Fruit fly (Drosophila melanogaster) whole organism, embryonic: ENCODE results near the gene Hacd1.

Experiments
- ATbp ChIP-seq: fragments of 200-800 bp; sonication (Bioruptor generic); optimal IDR thresholded peaks from 2 replicates; lab custom pipeline; 2017; ENCODE audit warnings: missing biosample characterization, mild to moderate bottlenecking, missing genetic modification characterization, missing genetic modification reagents
- Adf1 ChIP-seq: fragments of 200-800 bp; sonication (Bioruptor generic); IDR thresholded peaks from 2 replicates; pipeline ENCODE4 v1.3.6; 2022; ENCODE audit warnings: missing biosample characterization, missing genetic modification characterization
- CG10147 ChIP-seq: fragments of 200-800 bp; sonication (Bioruptor generic); optimal IDR thresholded peaks from 2 replicates; lab custom pipeline; 2019; ENCODE audit warnings: missing biosample characterization, mild to moderate bottlenecking, missing genetic modification characterization, moderate library complexity
- CG10654 ChIP-seq: fragments of 200-800 bp; sonication (Bioruptor generic); optimal IDR thresholded peaks from 2 replicates; lab custom pipeline; 2016; ENCODE audit warnings: missing biosample characterization, missing genetic modification characterization
- CG12071 ChIP-seq: fragments of 200-800 bp; sonication (Bioruptor generic); optimal IDR thresholded peaks from 3 replicates; lab custom pipeline; 2018; ENCODE audit warnings: missing biosample characterization, mild to moderate bottlenecking, missing genetic modification characterization
- CG1233 ChIP-seq: fragments of 200-800 bp; sonication (Bioruptor generic); optimal IDR thresholded peaks from 4 replicates; lab custom pipeline; 2018; ENCODE audit warnings: missing biosample characterization, mild to moderate bottlenecking, missing genetic modification characterization
- CG15514 ChIP-seq: fragments of 200-800 bp; sonication (Bioruptor generic); optimal IDR thresholded peaks from 3 replicates; lab custom pipeline; 2017; ENCODE audit warnings: missing biosample characterization, missing genetic modification characterization, mild to moderate bottlenecking, moderate library complexity, missing genetic modification reagents
- CG18476 ChIP-seq: fragments of 200-800 bp; sonication (Bioruptor generic); optimal IDR thresholded peaks from 2 replicates; lab custom pipeline; 2016; ENCODE audit warnings: missing biosample characterization, mild to moderate bottlenecking, missing genetic modification characterization
- CG2116 ChIP-seq: fragments of 200-800 bp; sonication (Bioruptor generic); optimal IDR thresholded peaks from 3 replicates; lab custom pipeline; 2018; ENCODE audit warnings: missing biosample characterization, mild to moderate bottlenecking, missing genetic modification characterization
- CG31224 ChIP-seq: fragments of 200-800 bp; sonication (Bioruptor generic); IDR thresholded peaks from 2 replicates; pipeline ENCODE4 v1.3.6; 2022; ENCODE audit warnings: missing biosample characterization, missing genetic modification characterization
- CG3163 ChIP-seq: fragments of 200-800 bp; sonication (Bioruptor generic); optimal IDR thresholded peaks from 3 replicates; lab custom pipeline; 2016; ENCODE audit warnings: missing biosample characterization, missing genetic modification characterization
- CG3407 ChIP-seq: fragments of 200-800 bp; sonication (Bioruptor generic); optimal IDR thresholded peaks from 2 replicates; lab custom pipeline; 2018; ENCODE audit warnings: missing biosample characterization, mild to moderate bottlenecking, missing genetic modification characterization
- CG5245 ChIP-seq: fragments of 200-800 bp; sonication (Bioruptor generic); optimal IDR thresholded peaks from 3 replicates; lab custom pipeline; 2016; ENCODE audit warnings: missing biosample characterization, missing genetic modification characterization
- CG5953 ChIP-seq: fragments of 200-800 bp; sonication (Bioruptor generic); IDR thresholded peaks from 2 replicates; pipeline ENCODE4 v1.3.6; 2022; ENCODE audit warnings: missing biosample characterization, missing genetic modification characterization
- CG6272 ChIP-seq: fragments of 200-800 bp; sonication (Bioruptor generic); IDR thresholded peaks from 2 replicates; pipeline ENCODE4 v1.3.6; 2022; ENCODE audit warnings: missing biosample characterization, missing genetic modification characterization
- CG6765 ChIP-seq: fragments of 200-800 bp; sonication (Bioruptor generic); optimal IDR thresholded peaks from 3 replicates; lab custom pipeline; 2017; ENCODE audit warnings: missing biosample characterization, mild to moderate bottlenecking, missing genetic modification characterization
- CG8765 ChIP-seq: fragments of 200-800 bp; sonication (Bioruptor generic); IDR thresholded peaks from 2 replicates; pipeline ENCODE4 v1.3.6; 2022; ENCODE audit warnings: missing biosample characterization, missing genetic modification characterization
- CG9797 ChIP-seq: fragments of 200-800 bp; sonication (Bioruptor generic); optimal IDR thresholded peaks from 3 replicates; lab custom pipeline; 2018; ENCODE audit warnings: missing biosample characterization, mild to moderate bottlenecking, missing genetic modification characterization
- Chrac-16 ChIP-seq: fragments of 200-800 bp; sonication (Bioruptor generic); optimal IDR thresholded peaks from 3 replicates; lab custom pipeline; 2016; ENCODE audit warnings: missing biosample characterization, missing genetic modification characterization
- D ChIP-seq, 2 experiments: fragments of 200-800 bp in 1 of 2; fragments of >200 bp in 1 of 2; sonication (Bioruptor generic) in 1 of 2; optimal IDR thresholded peaks; 2 replicates in 1 of 2; 3 replicates in 1 of 2; lab custom pipeline; 2017; ENCODE audit warnings: mild to moderate bottlenecking in 1 of 2, missing biosample characterization in 1 of 2, missing genetic modification characterization in 1 of 2, missing genetic modification reagents in 1 of 2
- D19B ChIP-seq: fragments of 200-800 bp; sonication (Bioruptor generic); optimal IDR thresholded peaks from 2 replicates; lab custom pipeline; 2017; ENCODE audit warnings: missing biosample characterization, mild to moderate bottlenecking, missing genetic modification characterization
- Dad ChIP-seq: fragments of 200-800 bp; sonication (Bioruptor generic); optimal IDR thresholded peaks from 3 replicates; lab custom pipeline; 2016; ENCODE audit warnings: missing biosample characterization, missing genetic modification characterization
- Dip2 ChIP-seq: fragments of 200-800 bp; sonication (Bioruptor generic); IDR thresholded peaks from 2 replicates; pipeline ENCODE4 v1.3.6; 2022; ENCODE audit warnings: missing biosample characterization, missing genetic modification characterization
- Dip3 ChIP-seq: fragments of 200-800 bp; sonication (Bioruptor generic); optimal IDR thresholded peaks from 3 replicates; lab custom pipeline; 2016; ENCODE audit warnings: missing biosample characterization, missing genetic modification characterization
- Hand ChIP-seq: fragments of 200-800 bp; sonication (Bioruptor generic); optimal IDR thresholded peaks from 2 replicates; lab custom pipeline; 2017; ENCODE audit warnings: mild to moderate bottlenecking, missing biosample characterization, missing genetic modification reagents, missing genetic modification characterization
- Sin3A ChIP-seq: fragments of >200 bp; optimal IDR thresholded peaks from 2 replicates; lab custom pipeline; 2018
- Taf1 ChIP-seq: fragments of 200-800 bp; sonication (Bioruptor generic); IDR thresholded peaks from 2 replicates; pipeline ENCODE4 v1.3.6; 2022; ENCODE audit warnings: missing biosample characterization, missing genetic modification characterization
- Trl ChIP-seq, 3 experiments: fragments of >200 bp in 2 of 3; fragments of 200-800 bp in 1 of 3; sonication (Bioruptor generic) in 1 of 3; optimal IDR thresholded peaks; 2 replicates in 1 of 3; 3 replicates in 2 of 3; lab custom pipeline; 2016 to 2017; ENCODE audit warnings: missing biosample characterization in 1 of 3, missing genetic modification characterization in 1 of 3
- Usf ChIP-seq: fragments of 200-800 bp; sonication (Bioruptor generic); optimal IDR thresholded peaks from 2 replicates; lab custom pipeline; 2017; ENCODE audit warnings: missing genotype, missing biosample characterization, missing genetic modification characterization
- ase ChIP-seq: fragments of 200-800 bp; sonication (Bioruptor generic); IDR thresholded peaks from 3 replicates; pipeline ENCODE4 v1.3.6; 2022; ENCODE audit warnings: missing biosample characterization, missing genetic modification characterization
- bsh ChIP-seq, 2 experiments: fragments of 200-800 bp; sonication (Bioruptor generic); optimal IDR thresholded peaks; 2 replicates each; lab custom pipeline; 2017 to 2018; ENCODE audit warnings: mild to moderate bottlenecking in 2 of 2, missing biosample characterization in 2 of 2, missing genetic modification characterization in 2 of 2, moderate library complexity in 1 of 2
- cato ChIP-seq: fragments of 200-800 bp; sonication (Bioruptor generic); optimal IDR thresholded peaks from 2 replicates; lab custom pipeline; 2016; ENCODE audit warnings: missing biosample characterization, missing genetic modification characterization, borderline replicate concordance
- crol ChIP-seq: fragments of 200-800 bp; sonication (Bioruptor generic); IDR thresholded peaks from 2 replicates; pipeline ENCODE4 v1.3.6; 2022; ENCODE audit warnings: missing biosample characterization, missing genetic modification characterization
- crp ChIP-seq, 2 experiments: fragments of 200-800 bp; sonication (Bioruptor generic); optimal IDR thresholded peaks; 2 replicates in 1 of 2; 3 replicates in 1 of 2; lab custom pipeline; 2017; ENCODE audit warnings: missing biosample characterization in 2 of 2, missing genetic modification characterization in 2 of 2, mild to moderate bottlenecking in 1 of 2, moderate library complexity in 1 of 2
- dati ChIP-seq: fragments of 200-800 bp; sonication (Bioruptor generic); IDR thresholded peaks from 2 replicates; pipeline ENCODE4 v1.3.6; 2022; ENCODE audit warnings: missing biosample characterization, missing genetic modification characterization
- dmrt11E ChIP-seq: fragments of 200-800 bp; sonication (Bioruptor generic); optimal IDR thresholded peaks from 3 replicates; lab custom pipeline; 2018; ENCODE audit warnings: missing biosample characterization, mild to moderate bottlenecking, missing genetic modification characterization, moderate library complexity
- fru ChIP-seq: fragments of >200 bp; optimal IDR thresholded peaks from 2 replicates; lab custom pipeline; 2017
- gcm2 ChIP-seq: fragments of 200-800 bp; sonication (Bioruptor generic); optimal IDR thresholded peaks from 2 replicates; lab custom pipeline; 2016; ENCODE audit warnings: missing biosample characterization, missing genetic modification characterization
- insv ChIP-seq, 2 experiments: fragments of 200-800 bp; sonication (Bioruptor generic); optimal IDR thresholded peaks; 3 replicates each; lab custom pipeline; 2016 to 2018; ENCODE audit warnings: missing biosample characterization in 2 of 2, missing genetic modification characterization in 2 of 2
- lab ChIP-seq: fragments of 200-800 bp; sonication (Bioruptor generic); optimal IDR thresholded peaks from 3 replicates; lab custom pipeline; 2017; ENCODE audit warnings: missing biosample characterization, missing genetic modification characterization, mild to moderate bottlenecking, moderate library complexity, missing genetic modification reagents
- mam ChIP-seq: fragments of 200-800 bp; sonication (Bioruptor generic); optimal IDR thresholded peaks from 3 replicates; lab custom pipeline; 2016; ENCODE audit warnings: missing biosample characterization, missing genetic modification characterization
- nerfin-2 ChIP-seq: fragments of 200-800 bp; sonication (Bioruptor generic); IDR thresholded peaks from 2 replicates; pipeline ENCODE4 v1.3.6; 2022; ENCODE audit warnings: missing biosample characterization, missing genetic modification characterization; ENCODE audit not compliant: partially characterized antibody
- onecut ChIP-seq: fragments of 200-800 bp; sonication (Bioruptor generic); IDR thresholded peaks from 2 replicates; pipeline ENCODE4 v1.3.6; 2022; ENCODE audit warnings: missing biosample characterization, missing genetic modification characterization
- sc ChIP-seq, 3 experiments: fragments of >200 bp in 2 of 3; fragments of 200-800 bp in 1 of 3; sonication (Bioruptor generic) in 1 of 3; optimal IDR thresholded peaks; 2 replicates in 2 of 3; 3 replicates in 1 of 3; lab custom pipeline; 2017; ENCODE audit warnings: mild to moderate bottlenecking in 1 of 3, missing biosample characterization in 1 of 3, missing genetic modification characterization in 1 of 3, missing genetic modification reagents in 1 of 3
- ssp ChIP-seq: fragments of 200-800 bp; sonication (Bioruptor generic); IDR thresholded peaks from 2 replicates; pipeline ENCODE4 v1.3.6; 2022; ENCODE audit warnings: missing biosample characterization, missing genetic modification characterization
- trh ChIP-seq: fragments of 200-800 bp; sonication (Bioruptor generic); optimal IDR thresholded peaks from 2 replicates; lab custom pipeline; 2016; ENCODE audit warnings: missing biosample characterization, missing genetic modification characterization
- twi ChIP-seq: fragments of 200-800 bp; optimal IDR thresholded peaks from 2 replicates; lab custom pipeline; 2019; ENCODE audit warnings: missing biosample characterization, mild to moderate bottlenecking, missing genetic modification characterization, moderate library complexity
- usp ChIP-seq: fragments of >200 bp; optimal IDR thresholded peaks from 2 replicates; lab custom pipeline; 2017; ENCODE audit warnings: missing biosample characterization, missing genetic modification characterization

Hacd1 gene

DNA sequence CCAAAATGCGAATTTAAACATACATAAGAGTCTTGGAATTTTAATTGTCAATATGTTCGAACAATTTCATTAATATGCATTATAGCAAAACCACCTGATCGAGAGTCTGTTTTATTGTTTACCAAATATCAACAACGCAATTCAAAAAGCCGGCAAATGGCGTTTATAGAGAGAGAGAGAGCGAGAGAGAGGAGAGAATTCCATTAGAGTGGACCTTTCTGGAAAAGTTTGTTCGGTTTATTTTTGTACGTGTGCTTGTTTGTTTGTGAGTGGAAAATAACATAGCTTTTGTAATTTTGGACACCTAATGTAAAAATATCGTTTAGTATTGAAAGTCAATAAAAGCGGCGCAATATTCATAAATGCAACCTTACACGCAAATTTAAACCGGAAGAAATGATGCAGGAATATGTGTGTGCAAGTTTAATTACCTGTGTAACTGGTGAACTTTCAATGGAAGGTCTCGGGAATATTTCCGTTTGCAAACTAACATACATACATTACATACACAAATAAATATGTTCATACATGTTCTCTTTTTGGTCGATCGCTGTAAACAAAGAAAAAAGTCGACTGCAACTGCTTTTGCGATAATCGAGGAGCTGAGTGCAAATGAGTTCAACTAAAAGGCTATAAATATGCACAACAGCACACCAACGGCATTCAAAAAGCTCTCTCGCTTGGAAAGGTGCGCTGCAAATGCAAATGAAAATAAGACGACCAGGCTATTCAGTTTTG, 42.7 kb upstream of the Hacd1 start, which contains the start of gene CG6785 (continued):
- TF ChIP-seq dati = no peak
- peak; percentile 18; the same call in 1 of the 2 replicates for TF ChIP-seq Adf1 (GFP tag; lab: Robert Waterston, UW)
- TF ChIP-seq CG10147 (GFP tag; lab: Kevin White, UChicago) = peak; percentile 52
- peak; percentile 95 for TF ChIP-seq CG12071 (GFP tag; lab: Kevin White, UChicago)
- TF ChIP-seq CG5953 (GFP tag; lab: Robert Waterston, UW) = peak; percentile 68; the same call in 1 of the 2 replicates
- peak; percentile 84 for TF ChIP-seq CG6765 (GFP tag; lab: Kevin White, UChicago)
- peak; percentile 19 for TF ChIP-seq Chrac-16 (GFP tag; lab: Kevin White, UChicago)
- no peak for TF ChIP-seq CG9797
- peak; percentile 57 for TF ChIP-seq CG18476 (GFP tag; lab: Kevin White, UChicago)
- no peak for TF ChIP-seq Usf
- TF ChIP-seq ssp (GFP tag; lab: Robert Waterston, UW) = no peak
- TF ChIP-seq dmrt11E (tag; lab: Kevin White, UChicago) = peak; percentile 69
- peak; percentile 73 to 89 for TF ChIP-seq bsh (GFP tag; optimal IDR thresholded peaks at IDR 0.05; lab: Kevin White, UChicago)
- TF ChIP-seq usp (GFP tag; lab: Kevin White, UChicago) = no peak
- no peak for TF ChIP-seq sc (optimal IDR thresholded peaks at IDR 0.05; lab: Kevin White, UChicago)
- peak; percentile 79 for TF ChIP-seq sc (GFP tag; optimal IDR thresholded peaks at IDR 0.05; lab: Kevin White, UChicago)
- no peak for TF ChIP-seq Sin3A (lab: Kevin White, UChicago)
- peak; percentile 37 for TF ChIP-seq mam (GFP tag; lab: Kevin White, UChicago)
- TF ChIP-seq onecut = peak; percentile 74
- no peak for TF ChIP-seq Taf1 (GFP tag; lab: Robert Waterston, UW)
- peak; percentile 98 for TF ChIP-seq ATbp (GFP tag; lab: Kevin White, UChicago)
- TF ChIP-seq fru (lab: Kevin White, UChicago) = no peak
- TF ChIP-seq CG1233 (GFP tag; lab: Kevin White, UChicago) = peak; percentile 85
- TF ChIP-seq twi (tag; lab: Kevin White, UChicago) = peak; percentile 33
- TF ChIP-seq Hand (GFP tag; lab: Kevin White, UChicago) = peak; percentile 78
- TF ChIP-seq crp (GFP tag; optimal IDR thresholded peaks at IDR 0.05; lab: Kevin White, UChicago) = peak in 1 of 2 experiments; percentile 50
- no peak for TF ChIP-seq CG31224
- peak; percentile 77 for TF ChIP-seq gcm2
- peak; percentile 22 for TF ChIP-seq D19B
- peak; percentile 79 for TF ChIP-seq CG2116 (GFP tag; lab: Kevin White, UChicago)
- no peak for TF ChIP-seq crol (GFP tag; lab: Robert Waterston, UW)
- TF ChIP-seq Dip3 = peak; percentile 61
- TF ChIP-seq lab (GFP tag; lab: Kevin White, UChicago) = peak; percentile 94
- peak; percentile 65 for TF ChIP-seq Dad (GFP tag; lab: Kevin White, UChicago)
- peak in 1 of 2 experiments; percentile 77 for TF ChIP-seq insv (GFP tag; optimal IDR thresholded peaks at IDR 0.05; lab: Kevin White, UChicago)
- peak; percentile 83 to 97 for TF ChIP-seq Trl (optimal IDR thresholded peaks at IDR 0.05; lab: Kevin White, UChicago)
- peak; percentile 94 for TF ChIP-seq Trl (GFP tag; optimal IDR thresholded peaks at IDR 0.05; lab: Kevin White, UChicago)
- TF ChIP-seq CG3163 (GFP tag; lab: Kevin White, UChicago) = peak; percentile 72
- TF ChIP-seq CG5245 = peak; percentile 58
- TF ChIP-seq D (optimal IDR thresholded peaks at IDR 0.05; lab: Kevin White, UChicago) = no peak
- TF ChIP-seq D (GFP tag; optimal IDR thresholded peaks at IDR 0.05; lab: Kevin White, UChicago) = peak; percentile 83
- peak; percentile 72 for TF ChIP-seq CG10654 (GFP tag; lab: Kevin White, UChicago)
- no peak for TF ChIP-seq Dip2
- no peak for TF ChIP-seq nerfin-2
- peak; percentile 86 for TF ChIP-seq CG15514 (GFP tag; lab: Kevin White, UChicago)
- peak; percentile 86 for TF ChIP-seq trh (GFP tag; lab: Kevin White, UChicago)
- TF ChIP-seq cato (GFP tag; lab: Kevin White, UChicago) = peak; percentile 64
- TF ChIP-seq CG6272 (GFP tag; lab: Robert Waterston, UW) = no peak
- TF ChIP-seq CG3407 (GFP tag; lab: Kevin White, UChicago) = peak; percentile 93
- no peak for TF ChIP-seq ase (GFP tag; lab: Robert Waterston, UW)
- TF ChIP-seq CG8765 (GFP tag; lab: Robert Waterston, UW) = no peak
